Worm (Caenorhabditis elegans) whole organism, L4 larva: ENCODE results near the gene Y57A10A.13.
A peak's percentile ranks its signal among the peaks of the same experiment; 100 is the strongest.

Experiments used
- F44E2.7 ChIP-seq: fragments of 200-800 bp; sonication (Bioruptor generic); IDR thresholded peaks from 2 replicates; pipeline ENCODE4 v2.1.2; 2022; ENCODE audit warnings: missing genetic modification characterization, missing compliant biosample characterization
- Y105C5A.15 ChIP-seq: fragments of 200-800 bp; sonication (Bioruptor generic); IDR thresholded peaks from 2 replicates; pipeline ENCODE4 v1.3.6; 2022; ENCODE audit warnings: missing genetic modification characterization, missing compliant biosample characterization
- Y48G9A.11 ChIP-seq: fragments of 200-800 bp; sonication (Bioruptor generic); IDR thresholded peaks from 2 replicates; pipeline ENCODE4 v1.3.6; 2022; ENCODE audit warnings: missing genetic modification reagents, missing genetic modification characterization, missing compliant biosample characterization
- Y75B8A.6 ChIP-seq: fragments of 200-800 bp; sonication (Bioruptor generic); IDR thresholded peaks from 2 replicates; pipeline ENCODE4 v1.3.6; 2022; ENCODE audit warnings: missing genetic modification reagents, missing genetic modification characterization, missing compliant biosample characterization
- ZK337.2 ChIP-seq: fragments of 200-800 bp; sonication (Bioruptor generic); IDR thresholded peaks from 2 replicates; pipeline ENCODE4 v1.3.6; 2022; ENCODE audit warnings: missing genetic modification reagents, missing genetic modification characterization, missing compliant biosample characterization
- aly-2 ChIP-seq: sonication (generic microtip); optimal IDR thresholded peaks from 2 replicates; lab custom pipeline; 2018; ENCODE audit warnings: missing biosample characterization, missing genetic modification characterization
- arid-1 ChIP-seq: fragments of 200-800 bp; sonication (Bioruptor generic); conservative IDR thresholded peaks from 2 replicates; pipeline ENCODE4 v1.3.6; 2022; ENCODE audit warnings: missing genetic modification reagents, missing genetic modification characterization, missing compliant biosample characterization
- ceh-20 ChIP-seq: fragments of 200-800 bp; sonication (Bioruptor generic); IDR thresholded peaks from 2 replicates; pipeline ENCODE4 v1.3.6; 2022; ENCODE audit warnings: missing genetic modification reagents, missing genetic modification characterization, missing compliant biosample characterization
- ceh-28 ChIP-seq: fragments of 150-350 bp; optimal IDR thresholded peaks from 2 replicates; lab custom pipeline; 2014; ENCODE audit warnings: missing biosample characterization, missing genetic modification reagents, missing genetic modification characterization
- ceh-32 ChIP-seq: sonication (generic microtip); optimal IDR thresholded peaks from 2 replicates; lab custom pipeline; 2016; ENCODE audit warnings: mild to moderate bottlenecking, missing genetic modification characterization, missing compliant biosample characterization; ENCODE audit not compliant: poor library complexity
- ceh-44 ChIP-seq: fragments of 200-800 bp; sonication (Bioruptor generic); IDR thresholded peaks from 2 replicates; pipeline ENCODE4 v1.3.6; 2022; ENCODE audit warnings: missing genetic modification reagents, missing genetic modification characterization, missing compliant biosample characterization
- ceh-62 ChIP-seq: sonication (generic microtip); optimal IDR thresholded peaks from 2 replicates; lab custom pipeline; 2017; ENCODE audit warnings: missing biosample characterization, missing genetic modification characterization
- ceh-82 ChIP-seq: sonication (generic microtip); optimal IDR thresholded peaks from 2 replicates; lab custom pipeline; 2017; ENCODE audit warnings: missing biosample characterization, missing genetic modification characterization
- ctbp-1 ChIP-seq: fragments of 200-800 bp; sonication (Bioruptor generic); IDR thresholded peaks from 2 replicates; pipeline ENCODE4 v1.3.6; 2022; ENCODE audit warnings: missing genetic modification reagents, missing genetic modification characterization, missing compliant biosample characterization
- daf-12 ChIP-seq: fragments of 150-350 bp; optimal IDR thresholded peaks from 2 replicates; lab custom pipeline; 2014; ENCODE audit warnings: missing biosample characterization, missing genetic modification reagents, missing genetic modification characterization
- daf-16 ChIP-seq, 3 experiments: sonication (generic microtip); optimal IDR thresholded peaks; 2 replicates each; lab custom pipeline; 2016 to 2017; ENCODE audit warnings: missing genetic modification characterization in 3 of 3, missing genetic modification reagents in 3 of 3, mild to moderate bottlenecking in 2 of 3, missing compliant biosample characterization in 2 of 3, missing biosample characterization in 1 of 3, moderate library complexity in 1 of 3
- dmd-6 ChIP-seq: fragments of 200-800 bp; sonication (Bioruptor generic); IDR thresholded peaks from 2 replicates; pipeline ENCODE4 v1.3.6; 2022; ENCODE audit warnings: missing genetic modification reagents, missing genetic modification characterization, missing compliant biosample characterization
- dmd-9 ChIP-seq: fragments of 200-800 bp; sonication (Bioruptor generic); IDR thresholded peaks from 2 replicates; pipeline ENCODE4 v1.3.6; 2022; ENCODE audit warnings: missing genetic modification reagents, missing genetic modification characterization, missing compliant biosample characterization
- dve-1 ChIP-seq: sonication (generic microtip); optimal IDR thresholded peaks from 2 replicates; lab custom pipeline; 2017; ENCODE audit warnings: antibody characterized with exemption, mild to moderate bottlenecking, missing genetic modification characterization, missing compliant biosample characterization; ENCODE audit not compliant: insufficient read depth
- fos-1 ChIP-seq: fragments of 150-350 bp; optimal IDR thresholded peaks from 2 replicates; lab custom pipeline; 2014; ENCODE audit warnings: missing biosample characterization, missing genetic modification characterization
- hlh-30 ChIP-seq: sonication (generic microtip); optimal IDR thresholded peaks from 2 replicates; lab custom pipeline; 2017; ENCODE audit warnings: antibody characterized with exemption, mild to moderate bottlenecking, missing genetic modification characterization, missing compliant biosample characterization; ENCODE audit not compliant: insufficient read depth
- hmg-1.1 ChIP-seq: fragments of 200-800 bp; sonication (Bioruptor generic); IDR thresholded peaks from 2 replicates; pipeline ENCODE4 v1.3.6; 2022; ENCODE audit warnings: missing genetic modification reagents, missing genetic modification characterization, missing compliant biosample characterization
- lin-1 ChIP-seq: fragments of 200-800 bp; sonication (Bioruptor generic); IDR thresholded peaks from 2 replicates; pipeline ENCODE4 v1.3.6; 2022; ENCODE audit warnings: missing genetic modification reagents, missing genetic modification characterization, missing compliant biosample characterization
- lin-13 ChIP-seq: fragments of 150-350 bp; optimal IDR thresholded peaks from 2 replicates; lab custom pipeline; 2014; ENCODE audit warnings: missing biosample characterization, missing genetic modification reagents, missing genetic modification characterization
- lin-15B ChIP-seq: fragments of 150-350 bp; sonication (generic microtip); optimal IDR thresholded peaks from 3 replicates; lab custom pipeline; 2014; ENCODE audit warnings: missing biosample characterization, missing genetic modification characterization
- lin-29 ChIP-seq: fragments of 200-800 bp; sonication (Bioruptor generic); IDR thresholded peaks from 2 replicates; pipeline ENCODE4 v1.3.6; 2022; ENCODE audit warnings: missing genetic modification reagents, missing genetic modification characterization, missing compliant biosample characterization
- lin-38 ChIP-seq: fragments of 200-800 bp; sonication (Bioruptor generic); IDR thresholded peaks from 2 replicates; pipeline ENCODE4 v1.3.6; 2022; ENCODE audit warnings: missing genetic modification reagents, missing genetic modification characterization, missing compliant biosample characterization
- lin-39 ChIP-seq: fragments of 150-350 bp; optimal IDR thresholded peaks from 2 replicates; lab custom pipeline; 2014; ENCODE audit warnings: missing biosample characterization, missing genetic modification reagents, missing genetic modification characterization
- madf-5 ChIP-seq, 2 experiments: fragments of 200-800 bp; sonication (Bioruptor generic); IDR thresholded peaks; 2 replicates each; pipeline ENCODE4 v1.3.6; 2022; ENCODE audit warnings: missing compliant biosample characterization in 2 of 2, missing genetic modification characterization in 2 of 2
- madf-9 ChIP-seq: fragments of 200-800 bp; sonication (Bioruptor generic); conservative IDR thresholded peaks from 2 replicates; pipeline ENCODE4 v1.3.6; 2022; ENCODE audit warnings: missing genetic modification reagents, missing genetic modification characterization, missing compliant biosample characterization
- mdt-29 ChIP-seq: fragments of 200-800 bp; sonication (Bioruptor generic); IDR thresholded peaks from 2 replicates; pipeline ENCODE4 v1.3.6; 2022; ENCODE audit warnings: missing genetic modification reagents, missing genetic modification characterization, missing compliant biosample characterization
- mep-1 ChIP-seq: fragments of 150-350 bp; sonication (generic microtip); optimal IDR thresholded peaks from 3 replicates; lab custom pipeline; 2014; ENCODE audit warnings: missing biosample characterization, missing genetic modification characterization
- mes-2 ChIP-seq: sonication (generic microtip); optimal IDR thresholded peaks from 2 replicates; lab custom pipeline; 2016; ENCODE audit warnings: missing genotype, mild to moderate bottlenecking, missing genetic modification characterization, missing compliant biosample characterization; ENCODE audit not compliant: poor library complexity, severe bottlenecking
- mxl-3 ChIP-seq: fragments of 200-800 bp; sonication (Bioruptor generic); optimal IDR thresholded peaks from 2 replicates; lab custom pipeline; 2018; ENCODE audit warnings: mild to moderate bottlenecking, missing genetic modification characterization, missing compliant biosample characterization
- nhr-237 ChIP-seq: sonication (generic microtip); optimal IDR thresholded peaks from 2 replicates; lab custom pipeline; 2017; ENCODE audit warnings: missing biosample characterization, missing genetic modification characterization
- nhr-48 ChIP-seq: sonication (generic microtip); optimal IDR thresholded peaks from 2 replicates; lab custom pipeline; 2016; ENCODE audit warnings: mild to moderate bottlenecking, missing genetic modification characterization, missing compliant biosample characterization
- nhr-6 ChIP-seq: fragments of 150-350 bp; optimal IDR thresholded peaks from 2 replicates; lab custom pipeline; 2014; ENCODE audit warnings: missing biosample characterization, missing genetic modification characterization
- nhr-77 ChIP-seq: fragments of 150-350 bp; optimal IDR thresholded peaks from 2 replicates; lab custom pipeline; 2014; ENCODE audit warnings: missing biosample characterization, missing genetic modification characterization
- pha-4 ChIP-seq, 2 experiments: fragments of 150-350 bp in 1 of 2; fragments of 200-800 bp in 1 of 2; sonication (Bioruptor generic) in 1 of 2; IDR thresholded peaks in 1 of 2; optimal IDR thresholded peaks in 1 of 2; 2 replicates each; pipeline versions ENCODE4 v1.3.6 to Lab custom; 2014 to 2022; ENCODE audit warnings: missing genetic modification characterization in 2 of 2, missing genetic modification reagents in 2 of 2, missing biosample characterization in 1 of 2, missing compliant biosample characterization in 1 of 2
- pqm-1 ChIP-seq: sonication (generic microtip); optimal IDR thresholded peaks from 2 replicates; lab custom pipeline; 2017; ENCODE audit warnings: missing biosample characterization, missing genetic modification characterization
- saeg-2 ChIP-seq: fragments of 200-800 bp; sonication (Bioruptor generic); IDR thresholded peaks from 2 replicates; pipeline ENCODE4 v1.3.6; 2022; ENCODE audit warnings: missing genetic modification reagents, missing genetic modification characterization, missing compliant biosample characterization
- skn-1 ChIP-seq: fragments of 150-350 bp; optimal IDR thresholded peaks from 2 replicates; lab custom pipeline; 2014; ENCODE audit warnings: missing biosample characterization, missing genetic modification characterization
- tag-97 ChIP-seq: fragments of 200-800 bp; sonication (Bioruptor generic); IDR thresholded peaks from 2 replicates; pipeline ENCODE4 v1.3.6; 2022; ENCODE audit warnings: missing genetic modification characterization, missing compliant biosample characterization
- tra-1 ChIP-seq: fragments of 200-800 bp; sonication (Bioruptor generic); IDR thresholded peaks from 2 replicates; pipeline ENCODE4 v1.3.6; 2022; ENCODE audit warnings: missing genetic modification reagents, missing genetic modification characterization, missing compliant biosample characterization
- unc-130 ChIP-seq: sonication (generic microtip); optimal IDR thresholded peaks from 2 replicates; lab custom pipeline; 2016; ENCODE audit warnings: missing genetic modification reagents, missing genetic modification characterization, missing compliant biosample characterization
- zag-1 ChIP-seq: fragments of 150-350 bp; optimal IDR thresholded peaks from 2 replicates; lab custom pipeline; 2014; ENCODE audit warnings: missing biosample characterization, missing genetic modification characterization
- zfp-2 ChIP-seq: sonication (generic microtip); optimal IDR thresholded peaks from 2 replicates; lab custom pipeline; 2016; ENCODE audit warnings: mild to moderate bottlenecking, missing genetic modification characterization, missing compliant biosample characterization
- zfp-3 ChIP-seq: fragments of 200-800 bp; sonication (Bioruptor generic); conservative IDR thresholded peaks from 2 replicates; pipeline ENCODE4 v1.3.6; 2022; ENCODE audit warnings: missing genetic modification reagents, missing genetic modification characterization, missing compliant biosample characterization
- ztf-11 ChIP-seq: fragments of 150-350 bp; optimal IDR thresholded peaks from 2 replicates; lab custom pipeline; 2014; ENCODE audit warnings: missing biosample characterization, missing genetic modification characterization
- ztf-7 ChIP-seq: fragments of 150-350 bp; optimal IDR thresholded peaks from 2 replicates; lab custom pipeline; 2014; ENCODE audit warnings: missing biosample characterization, missing genetic modification characterization

The Y57A10A.13 gene

DNA sequence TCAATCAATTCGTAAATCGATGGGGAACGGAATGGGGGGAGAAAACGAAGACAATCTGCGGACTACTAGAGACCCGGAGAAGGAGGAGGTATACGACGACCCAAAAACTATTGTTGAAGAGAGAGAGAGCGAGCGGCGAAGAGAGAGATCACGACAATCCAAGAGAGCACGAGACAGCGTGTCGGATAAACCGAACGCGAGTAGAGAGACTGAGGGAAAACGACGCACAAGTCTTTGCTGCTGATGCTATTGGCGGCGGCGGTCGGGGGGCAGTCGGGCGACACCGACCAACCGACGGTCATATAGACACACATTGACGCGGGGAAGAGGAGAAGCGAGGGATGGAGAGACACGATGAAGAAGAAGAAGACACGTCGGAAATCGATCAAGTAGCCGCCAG is 37.8 kb upstream of the Y57A10A.13 start:
- TF ChIP-seq lin-13 (GFP tag; lab: Kevin White, UChicago) = peak; percentile 54
- peak; percentile 85 for TF ChIP-seq mxl-3 (GFP tag; lab: Kevin White, UChicago)
- TF ChIP-seq Y48G9A.11 = no peak
- TF ChIP-seq aly-2 (tag; lab: Kevin White, UChicago) = no peak
- no peak for TF ChIP-seq tra-1 (GFP tag; lab: Robert Waterston, UW)
- TF ChIP-seq nhr-6 (tag; lab: Kevin White, UChicago) = no peak
- TF ChIP-seq lin-1 (GFP tag; lab: Robert Waterston, UW) = no peak
- no peak for TF ChIP-seq ceh-82
- no peak for TF ChIP-seq unc-130 (GFP tag; lab: Kevin White, UChicago)
- TF ChIP-seq nhr-48 (tag; lab: Kevin White, UChicago) = peak; percentile 41
- peak; percentile 42 for TF ChIP-seq lin-15B (tag; lab: Kevin White, UChicago)
- TF ChIP-seq nhr-77 = peak; percentile 46
- peak; percentile 57 for TF ChIP-seq arid-1 (GFP tag; lab: Robert Waterston, UW)
- TF ChIP-seq ctbp-1 (GFP tag; lab: Robert Waterston, UW) = peak; percentile 65; the same call in 1 of the 2 replicates
- no peak for TF ChIP-seq zfp-3 (GFP tag; lab: Robert Waterston, UW)
- TF ChIP-seq ceh-28 (tag; lab: Kevin White, UChicago) = peak; percentile 65
- no peak for TF ChIP-seq tag-97 (GFP tag; lab: Robert Waterston, UW)
- TF ChIP-seq ztf-11 = no peak
- peak in 1 of 2 experiments; percentile 37 for TF ChIP-seq daf-16 (GFP tag; optimal IDR thresholded peaks at IDR 0.05; lab: Kevin White, UChicago)
- TF ChIP-seq daf-16 (tag; optimal IDR thresholded peaks at IDR 0.05; lab: Kevin White, UChicago) = peak; percentile 2
- peak; percentile 89 for TF ChIP-seq mep-1 (tag; lab: Kevin White, UChicago)
- no peak for TF ChIP-seq lin-39 (tag; lab: Kevin White, UChicago)
- no peak for TF ChIP-seq madf-5 (GFP tag; IDR thresholded peaks at IDR 0.05; lab: Robert Waterston, UW)
- TF ChIP-seq nhr-237 (tag; lab: Kevin White, UChicago) = no peak
- TF ChIP-seq ZK337.2 (GFP tag; lab: Robert Waterston, UW) = no peak
- TF ChIP-seq fos-1 (tag; lab: Kevin White, UChicago) = no peak
- TF ChIP-seq ceh-20 (GFP tag; lab: Robert Waterston, UW) = peak; percentile 58; the same call in 1 of the 2 replicates
- peak; percentile 56; the same call in 1 of the 2 replicates for TF ChIP-seq lin-38
- TF ChIP-seq saeg-2 (GFP tag; lab: Robert Waterston, UW) = no peak
- TF ChIP-seq zag-1 (tag; lab: Kevin White, UChicago) = no peak
- peak; percentile 89 for TF ChIP-seq hlh-30
- TF ChIP-seq Y105C5A.15 (GFP tag; lab: Robert Waterston, UW) = no peak
- TF ChIP-seq lin-29 (GFP tag; lab: Robert Waterston, UW) = no peak
- TF ChIP-seq ceh-32 (tag; lab: Kevin White, UChicago) = no peak
- TF ChIP-seq madf-9 (GFP tag; lab: Robert Waterston, UW) = peak; percentile 29; the same call in 1 of the 2 replicates
- no peak for TF ChIP-seq skn-1 (tag; lab: Kevin White, UChicago)
- TF ChIP-seq F44E2.7 (GFP tag; lab: Robert Waterston, UW) = 0 out of 2 replicates have a peak, but pooled peaks have one; percentile 60
- peak; percentile 88 for TF ChIP-seq hmg-1.1 (GFP tag; lab: Robert Waterston, UW)
- no peak for TF ChIP-seq daf-12
- TF ChIP-seq dmd-6 (GFP tag; lab: Robert Waterston, UW) = peak; percentile 52
- no peak for TF ChIP-seq ceh-62
- no peak for TF ChIP-seq zfp-2 (tag; lab: Kevin White, UChicago)
- no peak for TF ChIP-seq ceh-44 (GFP tag; lab: Robert Waterston, UW)
- TF ChIP-seq Y75B8A.6 (GFP tag; lab: Robert Waterston, UW) = no peak
- no peak for TF ChIP-seq dmd-9 (GFP tag; lab: Robert Waterston, UW)
- 0 out of 2 replicates have a peak, but pooled peaks have one; percentile 33 for TF ChIP-seq pha-4 (GFP tag; IDR thresholded peaks at IDR 0.05; lab: Robert Waterston, UW)
- no peak for TF ChIP-seq pha-4 (tag; optimal IDR thresholded peaks at IDR 0.05; lab: Kevin White, UChicago)
- peak; percentile 16 for TF ChIP-seq ztf-7 (tag; lab: Kevin White, UChicago)
- TF ChIP-seq mes-2 = peak; percentile 58
- no peak for TF ChIP-seq mdt-29 (GFP tag; lab: Robert Waterston, UW)
- TF ChIP-seq pqm-1 = no peak
- TF ChIP-seq dve-1 (tag; lab: Kevin White, UChicago) = peak; percentile 64
